Fruit fly (Drosophila melanogaster) whole organism, adult: ENCODE measurements around the gene CG14042.

ENCODE experiments used
- CG11617 ChIP-seq: fragments of 200-800 bp; sonication (Bioruptor generic); optimal IDR thresholded peaks from 2 replicates; lab custom pipeline; 2017; ENCODE audit warnings: mild to moderate bottlenecking, missing biosample characterization, missing genetic modification reagents, missing genetic modification characterization
- CG12768 ChIP-seq: fragments of 200-800 bp; sonication (Bioruptor generic); optimal IDR thresholded peaks from 2 replicates; lab custom pipeline; 2017; ENCODE audit warnings: missing biosample characterization, missing genetic modification characterization, mild to moderate bottlenecking, moderate library complexity, missing genetic modification reagents
- CG14711 ChIP-seq: fragments of 200-800 bp; sonication (Bioruptor generic); optimal IDR thresholded peaks from 2 replicates; lab custom pipeline; 2018; ENCODE audit warnings: missing biosample characterization, mild to moderate bottlenecking, missing genetic modification characterization, moderate library complexity
- CG1620 ChIP-seq: fragments of 200-800 bp; sonication (Bioruptor generic); optimal IDR thresholded peaks from 2 replicates; lab custom pipeline; 2016; ENCODE audit warnings: missing biosample characterization, missing genetic modification characterization
- CG5204 ChIP-seq: fragments of 200-800 bp; sonication (Bioruptor generic); optimal IDR thresholded peaks from 2 replicates; lab custom pipeline; 2016; ENCODE audit warnings: missing biosample characterization, missing genetic modification characterization
- CG7045 ChIP-seq: fragments of 200-800 bp; sonication (Bioruptor generic); optimal IDR thresholded peaks from 2 replicates; lab custom pipeline; 2017; ENCODE audit warnings: missing biosample characterization, mild to moderate bottlenecking, missing genetic modification characterization
- CG7101 ChIP-seq: fragments of 200-800 bp; sonication (Bioruptor generic); optimal IDR thresholded peaks from 2 replicates; lab custom pipeline; 2018; ENCODE audit warnings: missing biosample characterization, mild to moderate bottlenecking, missing genetic modification characterization, moderate library complexity
- Clk ChIP-seq: fragments of 200-800 bp; sonication (Bioruptor generic); optimal IDR thresholded peaks from 2 replicates; lab custom pipeline; 2017; ENCODE audit warnings: missing biosample characterization, missing genetic modification characterization
- Crg-1 ChIP-seq: fragments of 200-800 bp; sonication (Bioruptor generic); optimal IDR thresholded peaks from 2 replicates; lab custom pipeline; 2016; ENCODE audit warnings: missing biosample characterization, missing genetic modification characterization
- Hr96 ChIP-seq: fragments of 200-800 bp; sonication (Bioruptor generic); optimal IDR thresholded peaks from 2 replicates; lab custom pipeline; 2016; ENCODE audit warnings: missing biosample characterization, missing genetic modification characterization
- Mnt ChIP-seq: fragments of 200-800 bp; sonication (Bioruptor generic); optimal IDR thresholded peaks from 2 replicates; lab custom pipeline; 2016; ENCODE audit warnings: missing biosample characterization, mild to moderate bottlenecking, missing genetic modification characterization
- bab1 ChIP-seq: fragments of 200-800 bp; sonication (Bioruptor generic); optimal IDR thresholded peaks from 3 replicates; lab custom pipeline; 2019; ENCODE audit warnings: missing biosample characterization, mild to moderate bottlenecking, missing genetic modification characterization, moderate library complexity
- cic ChIP-seq: fragments of 200-800 bp; sonication (Bioruptor generic); optimal IDR thresholded peaks from 2 replicates; lab custom pipeline; 2017; ENCODE audit warnings: missing biosample characterization, mild to moderate bottlenecking, missing genetic modification characterization, moderate library complexity
- cnc ChIP-seq, 2 experiments: fragments of >200 bp; optimal IDR thresholded peaks; 2 replicates each; lab custom pipeline; 2017
- kay ChIP-seq: fragments of 200-800 bp; sonication (Bioruptor generic); peaks from one replicate; lab custom pipeline; 2016; ENCODE audit warnings: missing biosample characterization, missing genetic modification characterization, borderline replicate concordance
- ovo ChIP-seq: fragments of 200-800 bp; sonication (Bioruptor generic); optimal IDR thresholded peaks from 2 replicates; lab custom pipeline; 2016; ENCODE audit warnings: missing biosample characterization, missing genetic modification characterization
- pad ChIP-seq: fragments of 200-800 bp; sonication (Bioruptor generic); optimal IDR thresholded peaks from 3 replicates; lab custom pipeline; 2017; ENCODE audit warnings: missing biosample characterization, missing genetic modification characterization, mild to moderate bottlenecking, moderate library complexity, missing genetic modification reagents
- tj ChIP-seq: fragments of 200-800 bp; sonication (Bioruptor generic); optimal IDR thresholded peaks from 3 replicates; lab custom pipeline; 2017; ENCODE audit warnings: missing biosample characterization, mild to moderate bottlenecking, missing genetic modification characterization, moderate library complexity
- toe ChIP-seq: fragments of 200-800 bp; sonication (Bioruptor generic); optimal IDR thresholded peaks from 2 replicates; lab custom pipeline; 2016; ENCODE audit warnings: missing biosample characterization, missing genetic modification characterization

The CG14042 gene

DNA sequence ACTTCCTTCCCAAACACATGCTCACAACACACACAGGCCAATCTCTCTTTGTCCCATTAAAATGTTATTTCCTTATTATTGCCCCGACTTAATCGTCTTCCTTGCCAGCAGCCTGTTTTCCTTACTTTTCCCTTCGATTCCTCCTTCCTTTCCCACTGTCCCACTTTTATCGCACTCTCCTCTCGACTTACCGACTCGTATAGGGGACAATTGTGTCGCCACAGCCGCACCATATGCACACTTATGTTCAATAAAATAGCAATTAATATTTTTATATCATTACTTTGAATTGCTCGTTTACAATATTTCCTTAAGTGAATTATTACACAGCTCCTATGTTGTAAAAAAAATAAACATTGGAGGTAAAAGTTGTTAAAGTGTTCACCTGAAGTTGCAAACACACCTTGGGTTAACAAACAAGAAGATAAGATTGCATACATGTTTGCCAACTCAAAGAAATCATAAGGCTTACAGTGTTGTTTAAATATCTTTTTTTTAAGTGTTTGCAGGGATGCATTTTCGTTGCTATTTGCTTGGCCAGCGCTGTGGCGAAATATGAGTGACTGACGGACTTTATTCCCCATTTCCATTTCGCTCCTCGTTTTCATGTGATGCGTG, 49.5 kb downstream of the CG14042 start:
- TF ChIP-seq CG12768 = no peak
- no peak for TF ChIP-seq Mnt (GFP tag; lab: Kevin White, UChicago)
- TF ChIP-seq CG14711 (tag; lab: Kevin White, UChicago) = peak; percentile 49
- TF ChIP-seq cic (GFP tag; lab: Kevin White, UChicago) = no peak
- no peak for TF ChIP-seq CG5204 (GFP tag; lab: Kevin White, UChicago)
- no peak for TF ChIP-seq CG1620 (GFP tag; lab: Kevin White, UChicago)
- TF ChIP-seq tj (GFP tag; lab: Kevin White, UChicago) = peak; percentile 9
- TF ChIP-seq CG7101 (tag; lab: Kevin White, UChicago) = peak; percentile 47
- TF ChIP-seq Clk (GFP tag; lab: Kevin White, UChicago) = no peak
- TF ChIP-seq Hr96 (GFP tag; lab: Kevin White, UChicago) = peak; percentile 35
- no peak for TF ChIP-seq toe
- TF ChIP-seq Crg-1 (GFP tag; lab: Kevin White, UChicago) = peak; percentile 30
- TF ChIP-seq cnc (optimal IDR thresholded peaks at IDR 0.05; lab: Kevin White, UChicago) = no peak
- peak; percentile 35 for TF ChIP-seq CG11617 (GFP tag; lab: Kevin White, UChicago)
- peak; percentile 25 for TF ChIP-seq pad (GFP tag; lab: Kevin White, UChicago)
- no peak for TF ChIP-seq CG7045 (GFP tag; lab: Kevin White, UChicago)
- peak; percentile 24 for TF ChIP-seq kay (GFP tag; lab: Kevin White, UChicago)
- TF ChIP-seq bab1 = peak; percentile 74

DNA sequence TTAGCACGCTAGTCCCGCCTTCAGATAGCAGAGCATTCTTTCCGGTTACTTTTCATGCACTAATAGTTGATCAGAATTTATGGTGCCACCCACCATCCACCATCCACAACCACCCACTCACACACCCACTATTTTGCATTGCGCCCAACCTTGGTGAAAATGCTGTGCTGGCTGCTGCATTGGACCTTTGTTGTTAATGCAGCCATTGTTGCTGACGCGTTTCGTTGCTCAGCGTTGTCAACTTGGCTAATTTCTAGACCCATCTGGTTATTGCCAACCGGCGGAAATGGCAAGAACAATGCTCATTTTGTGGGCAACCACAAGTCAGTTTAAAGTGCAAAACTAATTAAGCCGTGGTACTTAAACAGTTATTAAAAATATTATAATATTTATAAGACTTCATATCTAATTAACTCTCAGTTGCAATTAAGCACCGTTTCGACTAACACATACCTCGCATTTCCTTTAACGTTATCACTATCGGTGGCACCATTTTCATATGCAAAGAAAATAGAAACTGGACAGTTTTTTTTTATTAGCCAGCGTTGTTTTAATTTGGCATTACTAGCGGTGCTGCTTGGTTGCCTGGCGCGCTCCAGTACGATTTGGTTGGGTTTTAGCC, 51.3 kb downstream of the CG14042 start:
- TF ChIP-seq Hr96 (GFP tag; lab: Kevin White, UChicago) = no peak
- TF ChIP-seq tj (GFP tag; lab: Kevin White, UChicago) = peak; percentile 91

DNA sequence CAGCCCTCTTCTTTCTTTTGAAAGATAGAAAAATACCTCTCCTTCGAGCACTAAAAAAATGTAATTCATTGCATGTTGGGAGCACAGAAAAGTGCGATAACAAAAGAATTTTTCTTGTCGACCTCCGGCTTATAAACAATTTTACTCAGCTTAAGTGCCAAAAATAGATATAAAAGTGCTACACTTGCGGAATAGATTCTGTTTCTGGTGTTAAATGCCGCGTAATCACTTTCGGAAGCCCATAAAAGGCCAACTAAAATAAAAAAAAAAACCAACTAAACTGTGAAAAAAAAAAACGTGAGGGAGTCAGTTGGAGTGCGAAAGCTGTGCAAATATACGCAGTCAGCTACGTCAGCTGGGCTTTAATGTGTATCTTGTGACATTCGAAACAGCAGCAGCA, 52.1 kb downstream of the CG14042 start:
- TF ChIP-seq tj (GFP tag; lab: Kevin White, UChicago) = peak; percentile 94
- no peak for TF ChIP-seq bab1

DNA sequence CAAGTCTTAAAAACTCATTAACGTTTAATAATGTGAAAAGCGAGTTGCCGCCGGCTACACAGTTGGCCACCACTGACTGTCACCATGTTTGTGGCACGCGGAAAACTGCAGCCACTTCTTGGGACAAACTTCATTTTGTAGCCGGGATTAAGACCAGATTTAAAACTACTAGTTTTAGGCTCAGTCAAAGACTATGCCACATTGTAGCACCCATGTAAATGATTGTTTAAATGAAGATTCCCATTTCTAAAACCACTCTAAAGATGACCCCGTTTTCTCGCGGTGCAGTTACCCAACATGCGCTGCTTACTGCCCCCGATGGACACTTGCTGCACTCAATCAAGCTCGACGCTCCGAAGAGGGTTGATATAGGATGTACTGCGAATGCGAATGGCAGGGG, 52.8 kb downstream of the CG14042 start:
- TF ChIP-seq toe = no peak
- no peak for TF ChIP-seq Mnt (GFP tag; lab: Kevin White, UChicago)
- no peak for TF ChIP-seq ovo (GFP tag; lab: Kevin White, UChicago)
- TF ChIP-seq CG12768 = no peak
- TF ChIP-seq Crg-1 (GFP tag; lab: Kevin White, UChicago) = no peak
- no peak for TF ChIP-seq CG7045 (GFP tag; lab: Kevin White, UChicago)
- no peak for TF ChIP-seq CG14711 (tag; lab: Kevin White, UChicago)
- TF ChIP-seq cic (GFP tag; lab: Kevin White, UChicago) = no peak
